Worm (Caenorhabditis elegans): ENCODE results near the gene F09E5.12.

ce11 chrII:5328912-5329311 lies 41.6 kb downstream of the F09E5.12 start:
- TF ChIP-seq ceh-16 (tag; optimal IDR thresholded peaks at IDR 0.05) (no peak), nhr-77 (tag; optimal IDR thresholded peaks at IDR 0.05) (no peak), nhr-10 (tag; optimal IDR thresholded peaks at IDR 0.05) (no peak), aly-2 (tag; optimal IDR thresholded peaks at IDR 0.05) (no peak), R02D3.7 (tag; optimal IDR thresholded peaks at IDR 0.05) (no peak), snpc-4 (tag; optimal IDR thresholded peaks at IDR 0.05) (no peak), mdl-1 (tag; optimal IDR thresholded peaks at IDR 0.05) (no peak), nhr-6 (tag; optimal IDR thresholded peaks at IDR 0.05) (no peak), ztf-11 (tag; optimal IDR thresholded peaks at IDR 0.05) (no peak), ceh-82 (tag; optimal IDR thresholded peaks at IDR 0.05) (no peak)

All from whole organism, L2 larva.